Fruit fly (Drosophila melanogaster): ENCODE results near the gene CG31253.

The CG31253 gene

DNA sequence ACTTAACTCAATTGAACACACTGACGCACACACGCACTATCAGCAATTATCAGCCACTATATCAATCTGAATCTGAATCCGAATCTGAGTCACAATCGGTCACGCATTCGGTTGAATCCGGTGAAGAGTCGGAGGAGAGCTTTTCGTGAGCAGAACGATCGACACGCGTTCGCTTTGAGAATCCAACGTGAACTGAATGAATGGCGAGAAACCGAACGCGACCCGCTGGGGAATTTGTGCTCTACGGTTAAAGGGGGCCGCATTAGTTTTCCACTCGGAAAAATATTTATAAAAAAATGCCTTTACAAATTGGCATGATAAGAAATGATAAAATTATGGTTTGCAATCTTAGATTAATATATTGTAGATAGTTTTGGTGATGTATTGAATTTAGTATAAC lies 27.8 kb upstream of the CG31253 start, which contains the start of gene betaTub97EF (continued):
- TF ChIP-seq CG13424 (tag; optimal IDR thresholded peaks at IDR 0.05) (no peak), onecut (GFP tag; IDR thresholded peaks at IDR 0.05) (no peak), lbe (GFP tag; optimal IDR thresholded peaks at IDR 0.05) (no peak), CG10209 (GFP tag; optimal IDR thresholded peaks at IDR 0.05) (no peak), Sry-δ (GFP tag; optimal IDR thresholded peaks at IDR 0.05) (no peak), nom (GFP tag; optimal IDR thresholded peaks at IDR 0.05) (no peak), CG17186 (GFP tag; optimal IDR thresholded peaks at IDR 0.05) (no peak), gsb-n (tag; optimal IDR thresholded peaks at IDR 0.05) (no peak), CG13775 (GFP tag; optimal IDR thresholded peaks at IDR 0.05) (no peak), ttk (GFP tag; IDR thresholded peaks at IDR 0.05) (0 out of 2 replicates have a peak, but pooled peaks have one; percentile 21), CG32532 (GFP tag; IDR thresholded peaks at IDR 0.05) (peak; percentile 35; the same call in 1 of the 2 replicates), CG8281 (tag; optimal IDR thresholded peaks at IDR 0.05) (no peak), crp (GFP tag; optimal IDR thresholded peaks at IDR 0.05) (no peak), row (GFP tag; IDR thresholded peaks at IDR 0.05) (peak; percentile 48), CG6175 (GFP tag; IDR thresholded peaks at IDR 0.05) (peak; percentile 33; the same call in 1 of the 3 replicates), Xbp1 (GFP tag; optimal IDR thresholded peaks at IDR 0.05) (no peak), nau (GFP tag; optimal IDR thresholded peaks at IDR 0.05) (no peak), CG4617 (GFP tag; optimal IDR thresholded peaks at IDR 0.05; ENCODE audit: borderline replicate concordance) (no peak), CG12299 (tag; optimal IDR thresholded peaks at IDR 0.05) (no peak), CG33213 (GFP tag; optimal IDR thresholded peaks at IDR 0.05) (no peak), B-H2 (GFP tag; optimal IDR thresholded peaks at IDR 0.05) (peak; percentile 10), Taf1 (GFP tag; IDR thresholded peaks at IDR 0.05) (no peak), NfI (GFP tag; optimal IDR thresholded peaks at IDR 0.05) (no peak), CG10565 (GFP tag; optimal IDR thresholded peaks at IDR 0.05) (no peak), CG15479 (GFP tag; optimal IDR thresholded peaks at IDR 0.05) (no peak), CG15601 (tag; optimal IDR thresholded peaks at IDR 0.05) (no peak), Stat92E (GFP tag; optimal IDR thresholded peaks at IDR 0.05) (no peak), CG8290 (GFP tag; optimal IDR thresholded peaks at IDR 0.05) (no peak), CG8290 (tag; optimal IDR thresholded peaks at IDR 0.05) (peak in 1 of 2 experiments; percentile 69), CG18764 (GFP tag; optimal IDR thresholded peaks at IDR 0.05) (no peak), hkb (optimal IDR thresholded peaks at IDR 0.05) (no peak), hkb (GFP tag; IDR thresholded peaks at IDR 0.05) (no peak), CG13296 (GFP tag; optimal IDR thresholded peaks at IDR 0.05) (no peak), CG5180 (GFP tag; optimal IDR thresholded peaks at IDR 0.05) (no peak), CG18476 (GFP tag; optimal IDR thresholded peaks at IDR 0.05) (no peak), usp (GFP tag; optimal IDR thresholded peaks at IDR 0.05) (no peak), Hr39 (optimal IDR thresholded peaks at IDR 0.05) (no peak), CG4404 (GFP tag; IDR thresholded peaks at IDR 0.05) (no peak), CG14710 (tag; optimal IDR thresholded peaks at IDR 0.05) (no peak), Hand (GFP tag; optimal IDR thresholded peaks at IDR 0.05) (no peak), CG7745 (tag; optimal IDR thresholded peaks at IDR 0.05) (no peak), aop (GFP tag; IDR thresholded peaks at IDR 0.05) (no peak; the same call in 1 of the 2 replicates), ato (GFP tag; IDR thresholded peaks at IDR 0.05; ENCODE audit: partially characterized antibody) (no peak), Hmx (GFP tag; optimal IDR thresholded peaks at IDR 0.05) (no peak), CG9215 (GFP tag; IDR thresholded peaks at IDR 0.05) (no peak), CG16815 (GFP tag; optimal IDR thresholded peaks at IDR 0.05) (no peak), tll (GFP tag; optimal IDR thresholded peaks at IDR 0.05) (no peak), CG7987 (GFP tag; optimal IDR thresholded peaks at IDR 0.05) (peak; percentile 57), Optix (GFP tag; IDR thresholded peaks at IDR 0.05) (no peak), lab (GFP tag; optimal IDR thresholded peaks at IDR 0.05) (no peak), Meics (GFP tag; optimal IDR thresholded peaks at IDR 0.05) (no peak)
